Fruit fly (Drosophila melanogaster) whole organism, embryonic: Measurements from ENCODE around the gene Efr.

Experiments
- Atf3 ChIP-seq: fragments of 200-800 bp; sonication (Bioruptor generic); optimal IDR thresholded peaks from 3 replicates; lab custom pipeline; 2016; ENCODE audit warnings: missing biosample characterization, missing genetic modification characterization
- B-H1 ChIP-seq: fragments of 200-800 bp; sonication (Bioruptor generic); IDR thresholded peaks from 3 replicates; pipeline ENCODE4 v1.3.6; 2022; ENCODE audit warnings: missing biosample characterization, missing genetic modification characterization
- CG10274 ChIP-seq: fragments of 200-800 bp; sonication (Bioruptor generic); optimal IDR thresholded peaks from 3 replicates; lab custom pipeline; 2017; ENCODE audit warnings: missing biosample characterization, mild to moderate bottlenecking, missing genetic modification characterization
- CG10462 ChIP-seq: fragments of 200-800 bp; sonication (Bioruptor generic); optimal IDR thresholded peaks from 2 replicates; lab custom pipeline; 2016; ENCODE audit warnings: missing biosample characterization, missing genetic modification characterization
- CG10543 ChIP-seq: fragments of 200-800 bp; sonication (Bioruptor generic); optimal IDR thresholded peaks from 3 replicates; lab custom pipeline; 2017; ENCODE audit warnings: missing biosample characterization, mild to moderate bottlenecking, missing genetic modification characterization, moderate library complexity
- CG1233 ChIP-seq: fragments of 200-800 bp; sonication (Bioruptor generic); optimal IDR thresholded peaks from 4 replicates; lab custom pipeline; 2018; ENCODE audit warnings: missing biosample characterization, mild to moderate bottlenecking, missing genetic modification characterization
- CG13123 ChIP-seq: fragments of 200-800 bp; sonication (Bioruptor generic); optimal IDR thresholded peaks from 2 replicates; lab custom pipeline; 2016; ENCODE audit warnings: missing biosample characterization, missing genetic modification characterization
- CG13424 ChIP-seq: fragments of 200-800 bp; sonication (Bioruptor generic); optimal IDR thresholded peaks from 2 replicates; lab custom pipeline; 2019; ENCODE audit warnings: missing biosample characterization, mild to moderate bottlenecking, missing genetic modification characterization, moderate library complexity
- CG18262 ChIP-seq: fragments of 200-800 bp; optimal IDR thresholded peaks from 3 replicates; lab custom pipeline; 2019; ENCODE audit warnings: missing biosample characterization, mild to moderate bottlenecking, missing genetic modification characterization, moderate library complexity
- CG18619 ChIP-seq: fragments of 200-800 bp; sonication (Bioruptor generic); optimal IDR thresholded peaks from 3 replicates; lab custom pipeline; 2017; ENCODE audit warnings: missing biosample characterization, mild to moderate bottlenecking, missing genetic modification characterization
- CG18764 ChIP-seq: fragments of 200-800 bp; sonication (Bioruptor generic); optimal IDR thresholded peaks from 3 replicates; lab custom pipeline; 2016; ENCODE audit warnings: missing biosample characterization, missing genetic modification characterization
- CG3065 ChIP-seq: fragments of 200-800 bp; sonication (Bioruptor generic); optimal IDR thresholded peaks from 2 replicates; lab custom pipeline; 2016; ENCODE audit warnings: missing biosample characterization, missing genetic modification characterization
- CG32767 ChIP-seq: fragments of 200-800 bp; sonication (Bioruptor generic); IDR thresholded peaks from 2 replicates; pipeline ENCODE4 v1.3.6; 2022; ENCODE audit warnings: missing biosample characterization, missing genetic modification characterization
- CG43689 ChIP-seq: fragments of 200-800 bp; sonication (Bioruptor generic); IDR thresholded peaks from 2 replicates; pipeline ENCODE4 v1.3.6; 2022; ENCODE audit warnings: missing biosample characterization, missing genetic modification characterization
- CG8089 ChIP-seq: fragments of 200-800 bp; sonication (Bioruptor generic); optimal IDR thresholded peaks from 3 replicates; lab custom pipeline; 2016; ENCODE audit warnings: missing biosample characterization, missing genetic modification characterization
- CG8359 ChIP-seq: fragments of 200-800 bp; sonication (Bioruptor generic); optimal IDR thresholded peaks from 2 replicates; lab custom pipeline; 2017; ENCODE audit warnings: missing biosample characterization, mild to moderate bottlenecking, missing genetic modification characterization, borderline replicate concordance
- CG9437 ChIP-seq: fragments of 200-800 bp; sonication (Bioruptor generic); optimal IDR thresholded peaks from 2 replicates; lab custom pipeline; 2018; ENCODE audit warnings: missing biosample characterization, mild to moderate bottlenecking, missing genetic modification characterization
- CG9797 ChIP-seq: fragments of 200-800 bp; sonication (Bioruptor generic); optimal IDR thresholded peaks from 3 replicates; lab custom pipeline; 2018; ENCODE audit warnings: missing biosample characterization, mild to moderate bottlenecking, missing genetic modification characterization
- CG9876 ChIP-seq: fragments of 200-800 bp; sonication (Bioruptor generic); optimal IDR thresholded peaks from 2 replicates; lab custom pipeline; 2016; ENCODE audit warnings: missing biosample characterization, missing genetic modification characterization
- CkIIα-i1 ChIP-seq: fragments of 200-800 bp; sonication (Bioruptor generic); IDR thresholded peaks from 2 replicates; pipeline ENCODE4 v1.3.6; 2022; ENCODE audit warnings: missing biosample characterization, missing genetic modification characterization
- Deaf1 ChIP-seq: fragments of 200-800 bp; optimal IDR thresholded peaks from 3 replicates; lab custom pipeline; 2019; ENCODE audit warnings: missing biosample characterization, mild to moderate bottlenecking, missing genetic modification characterization, moderate library complexity
- Gsc ChIP-seq: fragments of 200-800 bp; sonication (Bioruptor generic); IDR thresholded peaks from 2 replicates; pipeline ENCODE4 v1.3.6; 2022; ENCODE audit warnings: missing biosample characterization, missing genetic modification characterization
- Hr78 ChIP-seq, 2 experiments: fragments of 200-800 bp in 1 of 2; fragments of >200 bp in 1 of 2; sonication (Bioruptor generic) in 1 of 2; optimal IDR thresholded peaks; 2 replicates each; lab custom pipeline; 2017 to 2019; ENCODE audit warnings: missing biosample characterization in 2 of 2, missing genetic modification characterization in 2 of 2, mild to moderate bottlenecking in 1 of 2, moderate library complexity in 1 of 2
- Jarid2 ChIP-seq: fragments of 200-800 bp; sonication (Bioruptor generic); optimal IDR thresholded peaks from 3 replicates; lab custom pipeline; 2017; ENCODE audit warnings: mild to moderate bottlenecking, missing biosample characterization, missing genetic modification reagents, missing genetic modification characterization
- MBD-R2 ChIP-seq: fragments of 200-800 bp; sonication (Bioruptor generic); IDR thresholded peaks from 2 replicates; pipeline ENCODE4 v1.3.6; 2022; ENCODE audit warnings: missing biosample characterization, missing genetic modification characterization
- MTF-1 ChIP-seq: fragments of 200-800 bp; sonication (Bioruptor generic); optimal IDR thresholded peaks from 2 replicates; lab custom pipeline; 2018; ENCODE audit warnings: missing biosample characterization, mild to moderate bottlenecking, missing genetic modification characterization, borderline replicate concordance
- Oaz ChIP-seq: fragments of 200-800 bp; sonication (Bioruptor generic); IDR thresholded peaks from 2 replicates; pipeline ENCODE4 v1.3.6; 2022; ENCODE audit warnings: missing biosample characterization, missing genetic modification characterization
- Ptx1 ChIP-seq: fragments of 200-800 bp; sonication (Bioruptor generic); IDR thresholded peaks from 2 replicates; pipeline ENCODE4 v1.3.6; 2022; ENCODE audit warnings: missing biosample characterization, missing genetic modification characterization
- ab ChIP-seq: fragments of 200-800 bp; sonication (Bioruptor generic); optimal IDR thresholded peaks from 2 replicates; lab custom pipeline; 2016; ENCODE audit warnings: missing biosample characterization, missing genetic modification characterization
- cg ChIP-seq: fragments of 200-800 bp; sonication (Bioruptor generic); optimal IDR thresholded peaks from 3 replicates; lab custom pipeline; 2019; ENCODE audit warnings: missing biosample characterization, mild to moderate bottlenecking, missing genetic modification characterization, moderate library complexity
- chm ChIP-seq: fragments of 200-800 bp; sonication (Bioruptor generic); IDR thresholded peaks from 2 replicates; pipeline ENCODE4 v1.3.6; 2022; ENCODE audit warnings: missing biosample characterization, missing genetic modification characterization
- crc ChIP-seq: fragments of 200-800 bp; sonication (Bioruptor generic); optimal IDR thresholded peaks from 2 replicates; lab custom pipeline; 2016; ENCODE audit warnings: missing biosample characterization, missing genetic modification characterization
- croc ChIP-seq: fragments of 200-800 bp; sonication (Bioruptor generic); conservative IDR thresholded peaks from 3 replicates; pipeline ENCODE4 v1.3.6; 2022; ENCODE audit warnings: missing biosample characterization, missing genetic modification characterization
- crp ChIP-seq, 2 experiments: fragments of 200-800 bp; sonication (Bioruptor generic); optimal IDR thresholded peaks; 2 replicates in 1 of 2; 3 replicates in 1 of 2; lab custom pipeline; 2017; ENCODE audit warnings: missing biosample characterization in 2 of 2, missing genetic modification characterization in 2 of 2, mild to moderate bottlenecking in 1 of 2, moderate library complexity in 1 of 2
- dm ChIP-seq: fragments of 200-800 bp; sonication (Bioruptor generic); optimal IDR thresholded peaks from 3 replicates; lab custom pipeline; 2016; ENCODE audit warnings: missing biosample characterization, missing genetic modification characterization
- gfzf ChIP-seq: fragments of 200-800 bp; sonication (Bioruptor generic); optimal IDR thresholded peaks from 2 replicates; lab custom pipeline; 2016; ENCODE audit warnings: missing biosample characterization, mild to moderate bottlenecking, missing genetic modification characterization, moderate library complexity
- gt ChIP-seq: fragments of 200-800 bp; sonication (Bioruptor generic); IDR thresholded peaks from 2 replicates; pipeline ENCODE4 v1.3.6; 2022; ENCODE audit warnings: missing biosample characterization, missing genetic modification characterization
- hbn ChIP-seq: fragments of 200-800 bp; sonication (Bioruptor generic); IDR thresholded peaks from 2 replicates; pipeline ENCODE4 v1.3.6; 2022; ENCODE audit warnings: missing biosample characterization, missing genetic modification characterization; ENCODE audit not compliant: partially characterized antibody
- kay ChIP-seq: fragments of 200-800 bp; sonication (Bioruptor generic); optimal IDR thresholded peaks from 2 replicates; lab custom pipeline; 2016; ENCODE audit warnings: missing biosample characterization, missing genetic modification characterization
- oc ChIP-seq: fragments of 200-800 bp; sonication (Bioruptor generic); optimal IDR thresholded peaks from 2 replicates; lab custom pipeline; 2018; ENCODE audit warnings: missing biosample characterization, mild to moderate bottlenecking, missing genetic modification characterization, moderate library complexity
- p53 ChIP-seq: fragments of 200-800 bp; sonication (Bioruptor generic); optimal IDR thresholded peaks from 2 replicates; lab custom pipeline; 2016; ENCODE audit warnings: missing biosample characterization, missing genetic modification characterization
- sima ChIP-seq: fragments of 200-800 bp; sonication (Bioruptor generic); optimal IDR thresholded peaks from 2 replicates; lab custom pipeline; 2016; ENCODE audit warnings: missing biosample characterization, missing genetic modification characterization
- sisA ChIP-seq: fragments of 200-800 bp; sonication (Bioruptor generic); IDR thresholded peaks from 2 replicates; pipeline ENCODE4 v1.3.6; 2022; ENCODE audit warnings: missing biosample characterization, missing genetic modification characterization
- slou ChIP-seq: fragments of 200-800 bp; sonication (Bioruptor generic); optimal IDR thresholded peaks from 3 replicates; lab custom pipeline; 2016; ENCODE audit warnings: missing biosample characterization, missing genetic modification characterization
- slp2 ChIP-seq: fragments of 200-800 bp; sonication (Bioruptor generic); optimal IDR thresholded peaks from 2 replicates; lab custom pipeline; 2016; ENCODE audit warnings: missing biosample characterization, missing genetic modification characterization
- tap ChIP-seq: fragments of 200-800 bp; optimal IDR thresholded peaks from 3 replicates; lab custom pipeline; 2019; ENCODE audit warnings: missing biosample characterization, mild to moderate bottlenecking, missing genetic modification characterization, moderate library complexity
- tll ChIP-seq, 2 experiments: fragments of 200-800 bp in 1 of 2; fragments of >200 bp in 1 of 2; sonication (Bioruptor generic) in 1 of 2; optimal IDR thresholded peaks; 2 replicates each; lab custom pipeline; 2017 to 2019; ENCODE audit warnings: missing biosample characterization in 2 of 2, missing genetic modification characterization in 2 of 2, mild to moderate bottlenecking in 1 of 2, moderate library complexity in 1 of 2
- unpg ChIP-seq: fragments of 200-800 bp; sonication (Bioruptor generic); optimal IDR thresholded peaks from 3 replicates; lab custom pipeline; 2018; ENCODE audit warnings: missing biosample characterization, mild to moderate bottlenecking, missing genetic modification characterization, moderate library complexity

The Efr gene

DNA sequence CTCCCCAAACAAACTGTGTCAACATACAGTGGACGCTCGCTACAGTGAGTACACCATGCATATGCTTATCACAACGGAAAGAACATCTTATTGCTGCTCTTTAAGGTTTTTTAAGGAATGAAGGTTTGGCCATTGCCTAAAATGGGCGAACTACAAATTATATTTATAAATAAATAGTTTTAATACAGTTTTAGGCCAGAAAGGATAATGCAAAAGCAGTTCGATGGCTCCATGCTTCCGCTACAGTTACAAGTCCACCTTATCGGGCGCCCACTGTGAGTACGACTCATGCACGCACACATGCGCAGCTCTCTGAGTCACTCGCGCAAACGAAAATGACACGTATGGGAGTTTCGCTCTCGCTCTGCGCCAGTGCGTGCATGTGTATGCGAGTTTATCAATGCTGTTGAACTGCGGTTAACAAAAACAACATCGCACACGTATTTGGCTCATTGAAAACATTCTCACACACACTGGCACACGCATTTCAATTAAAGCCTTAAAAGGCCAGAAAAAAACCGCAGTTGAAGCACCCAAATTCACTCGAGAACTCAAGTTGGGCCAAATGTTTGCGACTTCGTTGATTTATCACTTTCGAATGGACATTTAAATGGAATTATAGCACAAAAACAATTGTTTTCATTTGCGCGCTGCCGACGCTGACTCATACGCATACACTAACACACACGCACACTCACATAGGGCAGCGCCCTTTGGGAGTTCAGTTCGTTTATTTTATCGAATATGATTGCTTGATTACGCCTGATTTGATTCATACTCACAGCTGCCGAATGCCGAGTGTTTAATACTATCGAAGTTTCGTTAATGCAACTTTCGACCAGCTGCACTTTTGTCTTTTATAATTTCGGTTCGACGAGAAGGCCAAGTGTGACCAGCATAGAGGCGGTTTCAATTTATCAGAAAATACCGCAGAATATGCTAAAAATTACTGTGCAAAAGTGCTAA is 4.8 kb downstream of the Efr start, which contains the start of gene sqh (continued):
- peak; percentile 99 for TF ChIP-seq kay (GFP tag; lab: Kevin White, UChicago)
- peak; percentile 51 for TF ChIP-seq CG13123 (GFP tag; lab: Kevin White, UChicago)
- peak; percentile 93 for TF ChIP-seq CG10543 (GFP tag; lab: Kevin White, UChicago)
- no peak for TF ChIP-seq oc (tag; lab: Kevin White, UChicago)
- TF ChIP-seq CG13424 (tag; lab: Kevin White, UChicago), result peak; percentile 92
- TF ChIP-seq p53, result no peak
- TF ChIP-seq dm (GFP tag; lab: Kevin White, UChicago), result no peak
- TF ChIP-seq gt (GFP tag; lab: Robert Waterston, UW), result peak; percentile 66; the same call in 1 of the 2 replicates
- TF ChIP-seq MTF-1 (GFP tag; lab: Kevin White, UChicago), result peak; percentile 47
- peak in 1 of 2 experiments; percentile 72 for TF ChIP-seq Hr78 (GFP tag; optimal IDR thresholded peaks at IDR 0.05; lab: Kevin White, UChicago)
- TF ChIP-seq cg, result peak; percentile 98
- peak in 1 of 2 experiments; percentile 8 for TF ChIP-seq tll (GFP tag; optimal IDR thresholded peaks at IDR 0.05; lab: Kevin White, UChicago)
- TF ChIP-seq CG10462 (GFP tag; lab: Kevin White, UChicago), result peak; percentile 52
- peak; percentile 55 for TF ChIP-seq Deaf1 (tag; lab: Kevin White, UChicago)
- TF ChIP-seq MBD-R2, result peak; percentile 68
- TF ChIP-seq B-H1 (GFP tag; lab: Robert Waterston, UW), result peak; percentile 70; the same call in 2 of the 3 replicates
- TF ChIP-seq CG9797 (GFP tag; lab: Kevin White, UChicago), result no peak
- peak; percentile 84 for TF ChIP-seq CG1233
- TF ChIP-seq CG9876 (GFP tag; lab: Kevin White, UChicago), result no peak
- peak; percentile 87 for TF ChIP-seq unpg (GFP tag; lab: Kevin White, UChicago)
- peak; percentile 85 for TF ChIP-seq Gsc
- TF ChIP-seq hbn (GFP tag; lab: Robert Waterston, UW), result no peak
- no peak for TF ChIP-seq ab
- peak; percentile 64; the same call in 1 of the 2 replicates for TF ChIP-seq CG43689
- peak; percentile 77 for TF ChIP-seq CG9437 (GFP tag; lab: Kevin White, UChicago)
- peak; percentile 77 for TF ChIP-seq tap (tag; lab: Kevin White, UChicago)
- TF ChIP-seq CG8089 (GFP tag; lab: Kevin White, UChicago), result peak; percentile 21
- peak; percentile 82 for TF ChIP-seq Oaz (GFP tag; lab: Robert Waterston, UW)
- peak; percentile 89 for TF ChIP-seq CG32767 (GFP tag; lab: Robert Waterston, UW)
- peak; percentile 81 for TF ChIP-seq chm (GFP tag; lab: Robert Waterston, UW)
- peak; percentile 72 for TF ChIP-seq slou (GFP tag; lab: Kevin White, UChicago)
- TF ChIP-seq CG10274 (GFP tag; lab: Kevin White, UChicago), result peak; percentile 69
- no peak for TF ChIP-seq gfzf (GFP tag; lab: Kevin White, UChicago)
- no peak for TF ChIP-seq slp2
- peak; percentile 93 for TF ChIP-seq CG18619 (GFP tag; lab: Kevin White, UChicago)
- no peak for TF ChIP-seq sima (GFP tag; lab: Kevin White, UChicago)
- TF ChIP-seq Ptx1 (GFP tag; lab: Robert Waterston, UW), result peak; percentile 94
- TF ChIP-seq CG18764, result peak; percentile 50
- TF ChIP-seq sisA, result peak; percentile 84
- TF ChIP-seq CG8359 (GFP tag; lab: Kevin White, UChicago), result peak; percentile 79
- TF ChIP-seq Atf3, result peak; percentile 44
- peak; percentile 87 for TF ChIP-seq croc (GFP tag; lab: Robert Waterston, UW)
- peak; percentile 12 for TF ChIP-seq CG3065 (GFP tag; lab: Kevin White, UChicago)
- no peak for TF ChIP-seq Jarid2 (GFP tag; lab: Kevin White, UChicago)
- TF ChIP-seq crc, result no peak
- TF ChIP-seq crp (GFP tag; optimal IDR thresholded peaks at IDR 0.05; lab: Kevin White, UChicago), result peak in 1 of 2 experiments; percentile 48
- TF ChIP-seq CkIIα-i1 (GFP tag; lab: Robert Waterston, UW), result no peak
- TF ChIP-seq CG18262 (tag; lab: Kevin White, UChicago), result peak; percentile 86
